Worm (Caenorhabditis elegans) whole organism, young adult: ENCODE data around the gene tyr-6.

ENCODE experiments used
- C06A6.2 ChIP-seq: fragments of 200-800 bp; sonication (Bioruptor generic); conservative IDR thresholded peaks from 2 replicates; pipeline ENCODE4 v1.3.6; 2022; ENCODE audit warnings: missing genetic modification characterization, missing compliant biosample characterization
- C17E4.6 ChIP-seq: fragments of 200-800 bp; sonication (Bioruptor generic); IDR thresholded peaks from 2 replicates; pipeline ENCODE4 v1.3.6; 2022; ENCODE audit warnings: missing genetic modification reagents, missing genetic modification characterization, missing compliant biosample characterization
- D2030.7 ChIP-seq: fragments of 200-800 bp; sonication (Bioruptor generic); IDR thresholded peaks from 2 replicates; pipeline ENCODE4 v1.3.6; 2022; ENCODE audit warnings: missing genetic modification reagents, missing genetic modification characterization, missing compliant biosample characterization
- F10E7.11 ChIP-seq: sonication (generic microtip); optimal IDR thresholded peaks from 2 replicates; lab custom pipeline; 2017; ENCODE audit warnings: mild to moderate bottlenecking, missing genetic modification characterization, moderate library complexity, missing compliant biosample characterization
- F22D6.2 ChIP-seq: sonication (generic microtip); optimal IDR thresholded peaks from 2 replicates; lab custom pipeline; 2016; ENCODE audit warnings: mild to moderate bottlenecking, missing genetic modification characterization, missing compliant biosample characterization
- F39B2.1 ChIP-seq: fragments of 200-800 bp; sonication (Bioruptor generic); IDR thresholded peaks from 2 replicates; pipeline ENCODE4 v1.3.6; 2022; ENCODE audit warnings: missing genetic modification reagents, missing genetic modification characterization, missing compliant biosample characterization
- F49E8.2 ChIP-seq: sonication (generic microtip); optimal IDR thresholded peaks from 3 replicates; lab custom pipeline; 2017; ENCODE audit warnings: missing genetic modification characterization, mild to moderate bottlenecking, missing compliant biosample characterization, antibody characterized with exemption, moderate library complexity; ENCODE audit not compliant: insufficient read depth
- K12H6.12 ChIP-seq: fragments of 200-800 bp; sonication (Bioruptor generic); optimal IDR thresholded peaks from 2 replicates; lab custom pipeline; 2018; ENCODE audit warnings: mild to moderate bottlenecking, missing genetic modification characterization, missing compliant biosample characterization
- Y53G8AR.9 ChIP-seq: fragments of 200-800 bp; sonication (Bioruptor generic); conservative IDR thresholded peaks from 2 replicates; pipeline ENCODE4 v1.3.6; 2022; ENCODE audit warnings: missing genetic modification reagents, missing genetic modification characterization, missing compliant biosample characterization
- ama-1 ChIP-seq, 3 experiments: fragments of 150-350 bp in 1 of 3; sonication (generic microtip) in 2 of 3; optimal IDR thresholded peaks; 2 replicates each; lab custom pipeline; 2014 to 2018; ENCODE audit warnings: missing biosample characterization in 2 of 3, missing genetic modification characterization in 2 of 3, missing genetic modification reagents in 2 of 3
- aptf-2 ChIP-seq: fragments of 200-800 bp; sonication (Bioruptor generic); conservative IDR thresholded peaks from 2 replicates; pipeline ENCODE4 v1.3.6; 2022; ENCODE audit warnings: missing genetic modification reagents, missing genetic modification characterization, missing compliant biosample characterization
- attf-3 ChIP-seq: fragments of 200-800 bp; sonication (Bioruptor generic); conservative IDR thresholded peaks from 2 replicates; pipeline ENCODE4 v1.3.6; 2022; ENCODE audit warnings: missing genetic modification reagents, missing genetic modification characterization, missing compliant biosample characterization
- ccch-3 ChIP-seq: fragments of 200-800 bp; sonication (Bioruptor generic); optimal IDR thresholded peaks from 2 replicates; lab custom pipeline; 2018; ENCODE audit warnings: mild to moderate bottlenecking, missing genetic modification characterization, missing compliant biosample characterization
- cebp-1 ChIP-seq, 2 experiments: fragments of 200-800 bp in 1 of 2; sonication (Bioruptor generic) in 1 of 2; sonication (generic microtip) in 1 of 2; IDR thresholded peaks in 1 of 2; optimal IDR thresholded peaks in 1 of 2; 2 replicates each; pipeline versions ENCODE4 v1.3.6 to Lab custom; 2017 to 2022; ENCODE audit warnings: missing compliant biosample characterization in 2 of 2, missing genetic modification characterization in 2 of 2, mild to moderate bottlenecking in 1 of 2, missing genetic modification reagents in 1 of 2, moderate library complexity in 1 of 2
- ceh-100 ChIP-seq: fragments of 200-800 bp; sonication (Bioruptor generic); IDR thresholded peaks from 2 replicates; pipeline ENCODE4 v1.3.6; 2022; ENCODE audit warnings: missing genetic modification reagents, missing genetic modification characterization, missing compliant biosample characterization
- ceh-91 ChIP-seq: fragments of 200-800 bp; sonication (Bioruptor generic); IDR thresholded peaks from 2 replicates; pipeline ENCODE4 v1.3.6; 2022; ENCODE audit warnings: missing genetic modification reagents, missing genetic modification characterization, missing compliant biosample characterization
- chd-7 ChIP-seq: sonication (generic microtip); optimal IDR thresholded peaks from 2 replicates; lab custom pipeline; 2016; ENCODE audit warnings: mild to moderate bottlenecking, missing genetic modification characterization, moderate library complexity, missing compliant biosample characterization
- hmg-1.2 ChIP-seq: fragments of 200-800 bp; sonication (Bioruptor generic); IDR thresholded peaks from 2 replicates; pipeline ENCODE4 v1.3.6; 2022; ENCODE audit warnings: missing genetic modification reagents, missing genetic modification characterization, missing compliant biosample characterization
- hmg-20 ChIP-seq: fragments of 200-800 bp; sonication (Bioruptor generic); IDR thresholded peaks from 2 replicates; pipeline ENCODE4 v1.3.6; 2022; ENCODE audit warnings: missing genetic modification reagents, missing genetic modification characterization, missing compliant biosample characterization
- let-526 ChIP-seq: fragments of 200-800 bp; sonication (Bioruptor generic); IDR thresholded peaks from 2 replicates; pipeline ENCODE4 v1.3.6; 2022; ENCODE audit warnings: missing genetic modification reagents, missing genetic modification characterization, missing compliant biosample characterization
- let-607 ChIP-seq, 2 experiments: fragments of 200-800 bp in 1 of 2; sonication (Bioruptor generic) in 1 of 2; sonication (generic microtip) in 1 of 2; optimal IDR thresholded peaks; 2 replicates each; lab custom pipeline; 2016 to 2018; ENCODE audit warnings: mild to moderate bottlenecking in 2 of 2, missing compliant biosample characterization in 2 of 2, missing genetic modification characterization in 2 of 2, moderate library complexity in 2 of 2, missing genotype in 1 of 2
- lin-54 ChIP-seq: fragments of 200-800 bp; sonication (Bioruptor generic); optimal IDR thresholded peaks from 2 replicates; lab custom pipeline; 2018; ENCODE audit warnings: mild to moderate bottlenecking, missing genetic modification characterization, missing compliant biosample characterization
- lir-1 ChIP-seq: fragments of 200-800 bp; sonication (Bioruptor generic); conservative IDR thresholded peaks from 2 replicates; pipeline ENCODE4 v1.3.6; 2022; ENCODE audit warnings: missing genetic modification reagents, missing genetic modification characterization, missing compliant biosample characterization
- madf-10 ChIP-seq: sonication (generic microtip); optimal IDR thresholded peaks from 2 replicates; lab custom pipeline; 2016; ENCODE audit warnings: mild to moderate bottlenecking, missing genetic modification characterization, missing compliant biosample characterization
- mel-28 ChIP-seq: sonication (generic microtip); optimal IDR thresholded peaks from 2 replicates; lab custom pipeline; 2016; ENCODE audit warnings: borderline replicate concordance, mild to moderate bottlenecking, missing genetic modification characterization, missing compliant biosample characterization
- mxl-1 ChIP-seq: sonication (generic microtip); optimal IDR thresholded peaks from 2 replicates; lab custom pipeline; 2016; ENCODE audit warnings: missing genetic modification characterization, missing compliant biosample characterization
- nhr-27 ChIP-seq: fragments of 200-800 bp; sonication (Bioruptor generic); optimal IDR thresholded peaks from 2 replicates; lab custom pipeline; 2018; ENCODE audit warnings: mild to moderate bottlenecking, missing genetic modification characterization, moderate library complexity, missing compliant biosample characterization
- nhr-80 ChIP-seq: sonication (generic microtip); optimal IDR thresholded peaks from 2 replicates; lab custom pipeline; 2016; ENCODE audit warnings: missing genetic modification characterization, missing compliant biosample characterization
- nhr-90 ChIP-seq: sonication (generic microtip); optimal IDR thresholded peaks from 2 replicates; lab custom pipeline; 2016; ENCODE audit warnings: missing genotype, mild to moderate bottlenecking, missing genetic modification characterization, missing compliant biosample characterization
- pha-4 ChIP-seq: fragments of 150-350 bp; sonication (generic microtip); optimal IDR thresholded peaks from 2 replicates; lab custom pipeline; 2014; ENCODE audit warnings: missing biosample characterization, missing genetic modification reagents, missing genetic modification characterization
- rpc-1 ChIP-seq, 2 experiments: fragments of 150-350 bp in 1 of 2; sonication (generic microtip) in 1 of 2; optimal IDR thresholded peaks; 2 replicates each; lab custom pipeline; 2014 to 2018; ENCODE audit warnings: missing biosample characterization in 1 of 2, missing genetic modification characterization in 1 of 2, missing genetic modification reagents in 1 of 2, missing genotype in 1 of 2
- snpc-1.3 ChIP-seq: sonication (generic microtip); optimal IDR thresholded peaks from 2 replicates; lab custom pipeline; 2017; ENCODE audit warnings: missing genetic modification characterization, mild to moderate bottlenecking, missing compliant biosample characterization, antibody characterized with exemption, moderate library complexity, missing genotype, missing genetic modification reagents; ENCODE audit not compliant: insufficient read depth
- snpc-3.4 ChIP-seq: sonication (generic microtip); optimal IDR thresholded peaks from 2 replicates; lab custom pipeline; 2017; ENCODE audit warnings: missing genetic modification characterization, mild to moderate bottlenecking, missing compliant biosample characterization, antibody characterized with exemption, moderate library complexity, missing genotype, missing genetic modification reagents
- snpc-4 ChIP-seq, 5 experiments: fragments of 150-350 bp in 1 of 5; sonication (generic microtip) in 4 of 5; optimal IDR thresholded peaks; 2 replicates each; lab custom pipeline; 2014 to 2018; ENCODE audit warnings: missing genetic modification characterization in 5 of 5, missing biosample characterization in 3 of 5, antibody characterized with exemption in 2 of 5, mild to moderate bottlenecking in 2 of 5, missing compliant biosample characterization in 2 of 5, missing genotype in 2 of 5, moderate library complexity in 2 of 5, missing genetic modification reagents in 1 of 5
- somi-1 ChIP-seq: fragments of 200-800 bp; sonication (Bioruptor generic); optimal IDR thresholded peaks from 2 replicates; lab custom pipeline; 2018; ENCODE audit warnings: mild to moderate bottlenecking, missing genetic modification characterization, missing compliant biosample characterization
- zfh-2 ChIP-seq: fragments of 200-800 bp; sonication (Bioruptor generic); conservative IDR thresholded peaks from 2 replicates; pipeline ENCODE4 v1.3.6; 2022; ENCODE audit warnings: missing genetic modification reagents, missing genetic modification characterization, missing compliant biosample characterization
- ztf-18 ChIP-seq: sonication (generic microtip); optimal IDR thresholded peaks from 2 replicates; lab custom pipeline; 2016; ENCODE audit warnings: missing genotype, mild to moderate bottlenecking, missing genetic modification characterization, missing compliant biosample characterization
- ztf-22 ChIP-seq: fragments of 200-800 bp; sonication (Bioruptor generic); optimal IDR thresholded peaks from 2 replicates; lab custom pipeline; 2018; ENCODE audit warnings: mild to moderate bottlenecking, missing genetic modification characterization, moderate library complexity, missing compliant biosample characterization

tyr-6 gene

ce11 chrIV:6433424-6433823, 46.9 kb upstream of the tyr-6 start:
- TF ChIP-seq nhr-80 (tag; lab: Kevin White, UChicago) (peak; percentile 55), ztf-18 (tag; lab: Kevin White, UChicago) (no peak), F10E7.11 (tag; lab: Kevin White, UChicago) (no peak)
- TF ChIP-seq, all 124 proteins: peak for 1

ce11 chrIV:6438051-6438450, 42.3 kb upstream of the tyr-6 start, which contains the start of gene dlc-5:
TSS of gene dlc-5 (plus strand) at chrIV:6438204.
- TF ChIP-seq ztf-22 (GFP tag; lab: Kevin White, UChicago): no peak
- TF ChIP-seq F49E8.2 (tag; lab: Kevin White, UChicago): no peak
- no peak for TF ChIP-seq K12H6.12 (tag; lab: Kevin White, UChicago)
- no peak for TF ChIP-seq D2030.7 (GFP tag; lab: Robert Waterston, UW)
- TF ChIP-seq zfh-2: no peak
- no peak for TF ChIP-seq chd-7 (tag; lab: Kevin White, UChicago)
- no peak for TF ChIP-seq ccch-3 (GFP tag; lab: Kevin White, UChicago)
- no peak for TF ChIP-seq snpc-4 (GFP tag; optimal IDR thresholded peaks at IDR 0.05; lab: Kevin White, UChicago)
- TF ChIP-seq snpc-4 (tag; optimal IDR thresholded peaks at IDR 0.05; lab: Kevin White, UChicago): no peak
- no peak for TF ChIP-seq mxl-1
- no peak for TF ChIP-seq hmg-1.2 (GFP tag; lab: Robert Waterston, UW)
- no peak for TF ChIP-seq lir-1 (GFP tag; lab: Robert Waterston, UW)
- no peak for TF ChIP-seq aptf-2 (GFP tag; lab: Robert Waterston, UW)
- no peak for TF ChIP-seq pha-4 (tag; lab: Kevin White, UChicago)
- no peak for TF ChIP-seq nhr-90
- TF ChIP-seq hmg-20 (GFP tag; lab: Robert Waterston, UW): no peak
- no peak for TF ChIP-seq ceh-91 (GFP tag; lab: Robert Waterston, UW)

- TF ChIP-seq ztf-22 (GFP tag; lab: Kevin White, UChicago) (no peak), attf-3 (no peak), snpc-3.4 (tag; lab: Kevin White, UChicago) (no peak), zfh-2 (no peak), madf-10 (tag; lab: Kevin White, UChicago) (no peak), D2030.7 (GFP tag; lab: Robert Waterston, UW) (no peak)
Measured at ce11 chrIV:6441601-6442000, 38.7 kb upstream of the tyr-6 start, which contains the start of gene Y73B6BL.31. TSS of gene Y73B6BL.31 (plus strand) at chrIV:6441901.

- TF ChIP-seq F39B2.1 (GFP tag; lab: Robert Waterston, UW) (no peak), C06A6.2 (GFP tag; lab: Robert Waterston, UW) (no peak), rpc-1 (optimal IDR thresholded peaks at IDR 0.05; lab: Kevin White, UChicago) (no peak), rpc-1 (tag; optimal IDR thresholded peaks at IDR 0.05; lab: Kevin White, UChicago) (no peak), mel-28 (no peak), somi-1 (GFP tag; lab: Kevin White, UChicago) (no peak), lir-1 (GFP tag; lab: Robert Waterston, UW) (no peak), F22D6.2 (tag; lab: Kevin White, UChicago) (no peak), snpc-1.3 (tag; lab: Kevin White, UChicago) (no peak), Y53G8AR.9 (GFP tag; lab: Robert Waterston, UW) (no peak), hmg-1.2 (GFP tag; lab: Robert Waterston, UW) (peak; percentile 86), lin-54 (GFP tag; lab: Kevin White, UChicago) (no peak), snpc-4 (GFP tag; optimal IDR thresholded peaks at IDR 0.05; lab: Kevin White, UChicago) (no peak), snpc-4 (tag; optimal IDR thresholded peaks at IDR 0.05; lab: Kevin White, UChicago) (peak in 2 of 4 experiments; percentile 8 to 32), ama-1 (optimal IDR thresholded peaks at IDR 0.05; lab: Kevin White, UChicago) (no peak), ama-1 (GFP tag; optimal IDR thresholded peaks at IDR 0.05; lab: Kevin White, UChicago) (no peak), C17E4.6 (no peak), ceh-100 (GFP tag; lab: Robert Waterston, UW) (no peak), let-526 (GFP tag; lab: Robert Waterston, UW) (no peak), hmg-20 (GFP tag; lab: Robert Waterston, UW) (no peak), cebp-1 (GFP tag; IDR thresholded peaks at IDR 0.05; lab: Robert Waterston, UW) (peak; percentile 55; the same call in 1 of the 2 replicates), cebp-1 (tag; optimal IDR thresholded peaks at IDR 0.05; lab: Kevin White, UChicago) (peak; percentile 81), attf-3 (no peak), nhr-27 (tag; lab: Kevin White, UChicago) (no peak), let-607 (tag; optimal IDR thresholded peaks at IDR 0.05; lab: Kevin White, UChicago) (no peak)
Measured at ce11 chrIV:6442016-6442618, 38.2 kb upstream of the tyr-6 start.
